Worm (Caenorhabditis elegans): ENCODE measurements around the gene R06F6.12.

R06F6.12 gene

ce11 chrII:10784780-10785463, 39.0 kb downstream of the R06F6.12 start, which contains the start of gene cdl-1 (continued):
- no peak for TF ChIP-seq nhr-76 (tag; optimal IDR thresholded peaks at IDR 0.05)
- TF ChIP-seq isw-1 (GFP tag; IDR thresholded peaks at IDR 0.05): no peak; the same call in 1 of the 2 replicates
- peak; percentile 5 for TF ChIP-seq vab-15 (tag; optimal IDR thresholded peaks at IDR 0.05)
- no peak for TF ChIP-seq mef-2 (tag; optimal IDR thresholded peaks at IDR 0.05)
- no peak for TF ChIP-seq nhr-11 (tag; optimal IDR thresholded peaks at IDR 0.05)
- no peak for TF ChIP-seq pax-3 (tag; optimal IDR thresholded peaks at IDR 0.05)
- TF ChIP-seq dsc-1 (tag; optimal IDR thresholded peaks at IDR 0.05): peak; percentile 37
- TF ChIP-seq unc-98 (GFP tag; IDR thresholded peaks at IDR 0.05): no peak
- TF ChIP-seq pag-3 (tag; optimal IDR thresholded peaks at IDR 0.05; ENCODE audit: borderline replicate concordance, insufficient read depth): no peak
- no peak for TF ChIP-seq lin-13 (GFP tag; optimal IDR thresholded peaks at IDR 0.05)
- TF ChIP-seq ces-1 (GFP tag; optimal IDR thresholded peaks at IDR 0.05): no peak
- TF ChIP-seq mep-1 (tag; optimal IDR thresholded peaks at IDR 0.05): peak; percentile 81
- peak; percentile 67 for TF ChIP-seq nhr-19 (GFP tag; conservative IDR thresholded peaks at IDR 0.05)
- TF ChIP-seq zag-1 (tag; optimal IDR thresholded peaks at IDR 0.05): no peak
- TF ChIP-seq ceh-63 (GFP tag; optimal IDR thresholded peaks at IDR 0.05): no peak
- peak; percentile 75 for TF ChIP-seq snu-23 (GFP tag; optimal IDR thresholded peaks at IDR 0.05)
- peak; percentile 93 for TF ChIP-seq F16B12.6 (tag; optimal IDR thresholded peaks at IDR 0.05)
- peak; percentile 86 to 96 for TF ChIP-seq efl-1 (optimal IDR thresholded peaks at IDR 0.05)
- peak; percentile 96 to 100 for TF ChIP-seq efl-1 (GFP tag; optimal IDR thresholded peaks at IDR 0.05 in 1 of 2)
- TF ChIP-seq irx-1 (tag; optimal IDR thresholded peaks at IDR 0.05): peak; percentile 7
- TF ChIP-seq nhr-12 (tag; optimal IDR thresholded peaks at IDR 0.05): no peak
- peak; percentile 52 for TF ChIP-seq xbp-1 (tag; optimal IDR thresholded peaks at IDR 0.05)
- TF ChIP-seq egl-27 (tag; optimal IDR thresholded peaks at IDR 0.05): no peak
- TF ChIP-seq C04F5.9 (tag; optimal IDR thresholded peaks at IDR 0.05): no peak
- TF ChIP-seq elt-3 (tag; optimal IDR thresholded peaks at IDR 0.05): peak in 3 of 6 experiments; percentile 15 to 83 (median 47)
- TF ChIP-seq rnt-1 (tag; optimal IDR thresholded peaks at IDR 0.05): peak; percentile 71
- peak; percentile 17 for TF ChIP-seq egl-13 (tag; optimal IDR thresholded peaks at IDR 0.05)
- TF ChIP-seq aha-1 (tag; optimal IDR thresholded peaks at IDR 0.05): no peak
- no peak for TF ChIP-seq unc-30 (tag; optimal IDR thresholded peaks at IDR 0.05)
- peak in 2 of 3 experiments; percentile 24 to 40 for TF ChIP-seq ceh-82 (tag; optimal IDR thresholded peaks at IDR 0.05)
- no peak for TF ChIP-seq hlh-17 (GFP tag; optimal IDR thresholded peaks at IDR 0.05; ENCODE audit: borderline replicate concordance)
- TF ChIP-seq nhr-28 (tag; optimal IDR thresholded peaks at IDR 0.05): no peak
- TF ChIP-seq hpl-2 (GFP tag; optimal IDR thresholded peaks at IDR 0.05): no peak
- TF ChIP-seq grh-1 (GFP tag; IDR thresholded peaks at IDR 0.05): no peak
- TF ChIP-seq swsn-7 (tag; optimal IDR thresholded peaks at IDR 0.05): peak; percentile 53
- peak; percentile 66 for TF ChIP-seq nhr-47 (tag; optimal IDR thresholded peaks at IDR 0.05)

- TF ChIP-seq efl-1 (optimal IDR thresholded peaks at IDR 0.05): no peak
- peak in 1 of 2 experiments; percentile 41 for TF ChIP-seq efl-1 (GFP tag; optimal IDR thresholded peaks at IDR 0.05 in 1 of 2)
- TF ChIP-seq ceh-88 (GFP tag; IDR thresholded peaks at IDR 0.05): no peak
- no peak for TF ChIP-seq nhr-20 (tag; optimal IDR thresholded peaks at IDR 0.05)
- TF ChIP-seq nhr-90 (tag; optimal IDR thresholded peaks at IDR 0.05; ENCODE audit: poor library complexity): no peak
These were observed 39.6 kb downstream of the R06F6.12 start for ce11 chrII:10784248-10784647.

All from whole organism, L1 larva.